Worm (Caenorhabditis elegans) whole organism, midembryonic: Measurements from ENCODE around the gene lpr-2.

Experiments used
- cog-1 ChIP-seq: sonication (generic microtip); optimal IDR thresholded peaks from 2 replicates; lab custom pipeline; 2016; ENCODE audit warnings: missing genetic modification characterization, missing compliant biosample characterization
- flt-1 ChIP-seq: fragments of 200-800 bp; sonication (Bioruptor generic); IDR thresholded peaks from 2 replicates; pipeline ENCODE4 v1.3.6; 2022; ENCODE audit warnings: missing genetic modification characterization, missing compliant biosample characterization
- klf-2 ChIP-seq: fragments of 200-800 bp; sonication (Bioruptor generic); conservative IDR thresholded peaks from 2 replicates; pipeline ENCODE4 v1.3.6; 2022; ENCODE audit warnings: missing genetic modification reagents, missing genetic modification characterization, missing compliant biosample characterization
- ref-1 ChIP-seq: fragments of 200-800 bp; sonication (Bioruptor generic); conservative IDR thresholded peaks from 2 replicates; pipeline ENCODE4 v1.3.6; 2022; ENCODE audit warnings: missing genetic modification reagents, missing genetic modification characterization, missing compliant biosample characterization
- tab-1 ChIP-seq: fragments of 200-800 bp; sonication (Bioruptor generic); IDR thresholded peaks from 2 replicates; pipeline ENCODE4 v1.3.6; 2022; ENCODE audit warnings: missing genetic modification characterization, missing compliant biosample characterization
- ztf-23 ChIP-seq: fragments of 200-800 bp; sonication (Bioruptor generic); IDR thresholded peaks from 2 replicates; pipeline ENCODE4 v1.3.6; 2022; ENCODE audit warnings: missing genetic modification reagents, missing genetic modification characterization, missing compliant biosample characterization
- ztf-29 ChIP-seq: fragments of 200-800 bp; sonication (Bioruptor generic); IDR thresholded peaks from 2 replicates; pipeline ENCODE4 v1.3.6; 2022; ENCODE audit warnings: missing genetic modification reagents, missing genetic modification characterization, missing compliant biosample characterization

DNA sequence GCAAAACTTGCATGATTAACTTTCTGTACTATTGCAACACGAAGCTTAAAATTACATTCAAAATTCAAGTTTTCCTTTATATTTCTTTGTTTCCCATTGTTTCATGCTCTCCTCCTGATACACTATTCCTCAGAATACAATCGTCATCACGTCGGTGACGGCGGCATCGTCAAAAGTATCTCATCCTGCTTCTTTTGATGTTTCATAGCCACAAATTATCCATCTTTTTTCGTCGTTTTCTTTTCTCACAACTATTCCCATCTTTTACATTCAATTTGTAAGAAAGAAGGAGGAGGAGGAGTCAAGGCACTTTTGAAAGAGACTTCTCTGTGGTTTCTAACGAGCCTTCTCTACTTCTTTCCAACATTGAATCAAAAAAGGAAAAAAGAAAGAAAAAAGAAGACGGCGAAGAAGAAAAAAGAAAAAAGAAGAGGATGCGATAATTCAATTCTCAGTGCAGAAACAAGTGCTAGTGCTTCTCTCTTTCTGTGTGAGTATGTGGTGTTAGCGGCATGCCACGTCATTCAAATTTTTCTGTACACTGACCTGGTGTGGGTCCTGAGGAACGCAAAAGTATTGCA lies 9.5 kb downstream of the lpr-2 start:
- TF ChIP-seq flt-1 (GFP tag; lab: Robert Waterston, UW) (no peak), ztf-23 (GFP tag; lab: Robert Waterston, UW) (no peak), cog-1 (tag; lab: Kevin White, UChicago) (no peak), ztf-29 (GFP tag; lab: Robert Waterston, UW) (no peak), tab-1 (no peak), ref-1 (no peak), klf-2 (GFP tag; lab: Robert Waterston, UW) (no peak)
